Worm (Caenorhabditis elegans) whole organism, midembryonic: ENCODE data around the gene daf-37.

Experiments used
- cog-1 ChIP-seq: sonication (generic microtip); optimal IDR thresholded peaks from 2 replicates; lab custom pipeline; 2016; ENCODE audit warnings: missing genetic modification characterization, missing compliant biosample characterization
- flt-1 ChIP-seq: fragments of 200-800 bp; sonication (Bioruptor generic); IDR thresholded peaks from 2 replicates; pipeline ENCODE4 v1.3.6; 2022; ENCODE audit warnings: missing genetic modification characterization, missing compliant biosample characterization
- ref-1 ChIP-seq: fragments of 200-800 bp; sonication (Bioruptor generic); conservative IDR thresholded peaks from 2 replicates; pipeline ENCODE4 v1.3.6; 2022; ENCODE audit warnings: missing genetic modification reagents, missing genetic modification characterization, missing compliant biosample characterization
- tab-1 ChIP-seq: fragments of 200-800 bp; sonication (Bioruptor generic); IDR thresholded peaks from 2 replicates; pipeline ENCODE4 v1.3.6; 2022; ENCODE audit warnings: missing genetic modification characterization, missing compliant biosample characterization
- ztf-23 ChIP-seq: fragments of 200-800 bp; sonication (Bioruptor generic); IDR thresholded peaks from 2 replicates; pipeline ENCODE4 v1.3.6; 2022; ENCODE audit warnings: missing genetic modification reagents, missing genetic modification characterization, missing compliant biosample characterization

DNA sequence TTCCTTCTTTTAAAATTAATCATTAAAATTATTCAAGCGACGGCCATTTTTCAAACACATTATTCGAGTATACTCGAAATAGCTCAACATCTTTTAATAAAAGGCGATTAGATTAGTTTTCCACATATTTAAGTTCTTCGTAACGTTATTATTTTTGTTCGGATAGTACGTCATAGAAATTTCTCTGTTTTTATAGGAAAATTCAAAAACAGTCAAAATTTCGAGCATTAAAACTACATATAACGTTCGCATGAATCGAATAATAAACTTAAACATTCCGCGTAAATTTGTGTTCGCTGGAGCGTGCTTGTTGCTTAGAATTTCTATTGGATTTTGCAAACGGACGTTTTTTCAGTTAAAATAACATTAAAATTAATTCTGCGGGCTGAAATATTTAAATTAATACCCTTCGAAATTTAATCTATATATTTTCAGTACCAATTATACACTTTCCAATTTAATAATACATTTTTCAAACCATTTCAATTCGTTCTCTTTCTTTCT, 37.2 kb upstream of the daf-37 start, which contains the start of gene blos-4:
- TF ChIP-seq flt-1 (no peak), ztf-23 (GFP tag; lab: Robert Waterston, UW) (no peak), ref-1 (no peak), cog-1 (no peak), tab-1 (no peak)
